Worm (Caenorhabditis elegans) whole organism, young adult: ENCODE measurements around the gene nhr-28.

Source experiments
- Y79H2A.3 ChIP-seq: fragments of 200-800 bp; sonication (Bioruptor generic); conservative IDR thresholded peaks from 2 replicates; pipeline ENCODE4 v1.3.6; 2022; ENCODE audit warnings: missing genetic modification reagents, missing genetic modification characterization, missing compliant biosample characterization
- hlh-12 ChIP-seq: sonication (generic microtip); optimal IDR thresholded peaks from 2 replicates; lab custom pipeline; 2016; ENCODE audit warnings: missing genetic modification characterization, missing compliant biosample characterization
- mxl-1 ChIP-seq: sonication (generic microtip); optimal IDR thresholded peaks from 2 replicates; lab custom pipeline; 2016; ENCODE audit warnings: missing genetic modification characterization, missing compliant biosample characterization
- nfya-1 ChIP-seq: sonication (generic microtip); optimal IDR thresholded peaks from 2 replicates; lab custom pipeline; 2017; ENCODE audit warnings: antibody characterized with exemption, missing compliant biosample characterization, missing genetic modification characterization, borderline replicate concordance; ENCODE audit not compliant: insufficient read depth

- TF ChIP-seq Y79H2A.3 (GFP tag; lab: Robert Waterston, UW) (no peak), mxl-1 (tag; lab: Kevin White, UChicago) (no peak), nfya-1 (tag; lab: Kevin White, UChicago) (no peak), hlh-12 (tag; lab: Kevin White, UChicago) (no peak)
Measured at ce11 chrX:16388362-16388761, 33.6 kb downstream of the nhr-28 start.
